Fruit fly (Drosophila melanogaster): ENCODE data around the gene P5CS.

P5CS gene

DNA sequence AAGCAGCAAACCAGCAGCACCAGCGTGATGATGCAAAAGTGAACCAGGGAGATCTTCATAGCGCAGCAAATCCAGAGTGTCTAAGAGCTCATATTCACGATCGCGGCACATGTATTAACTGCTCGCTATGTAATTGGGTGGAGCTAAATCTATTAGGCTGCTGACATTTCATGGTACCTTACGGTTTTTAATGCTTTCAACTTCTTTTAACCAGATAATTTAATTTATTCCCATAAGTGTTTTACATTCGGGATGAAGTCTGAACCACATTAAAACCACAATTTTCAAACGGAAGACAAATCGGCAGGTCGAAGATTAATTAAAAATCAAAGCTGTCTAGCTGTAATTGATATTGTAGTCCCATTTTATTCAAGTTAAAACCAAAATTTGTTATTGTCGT is 57.9 kb downstream of the P5CS start, which contains the start of gene CG43392:
CG43392 (minus strand) TSS at position 101 of the 400 bp plus-strand sequence.
- TF ChIP-seq CG11762 (GFP tag; optimal IDR thresholded peaks at IDR 0.05; ENCODE audit: insufficient read depth) = no peak
- TF ChIP-seq CG8119 (GFP tag; IDR thresholded peaks at IDR 0.05) = no peak
- no peak for TF ChIP-seq svp (GFP tag)
- no peak for TF ChIP-seq fkh (GFP tag; optimal IDR thresholded peaks at IDR 0.05)
- TF ChIP-seq CG3919 (GFP tag; optimal IDR thresholded peaks at IDR 0.05) = no peak
- TF ChIP-seq Ets96B (tag; optimal IDR thresholded peaks at IDR 0.05) = no peak
- no peak for TF ChIP-seq achi (GFP tag; optimal IDR thresholded peaks at IDR 0.05)
- TF ChIP-seq OdsH (GFP tag; optimal IDR thresholded peaks at IDR 0.05) = no peak
- no peak for TF ChIP-seq fd59A (GFP tag; optimal IDR thresholded peaks at IDR 0.05)
- TF ChIP-seq Blimp-1 (GFP tag; optimal IDR thresholded peaks at IDR 0.05) = no peak
- TF ChIP-seq CG10631 (GFP tag; optimal IDR thresholded peaks at IDR 0.05) = no peak
- TF ChIP-seq Hr38 (GFP tag; optimal IDR thresholded peaks at IDR 0.05) = no peak
